Fruit fly (Drosophila melanogaster): ENCODE results near the gene CG9154.

DNA sequence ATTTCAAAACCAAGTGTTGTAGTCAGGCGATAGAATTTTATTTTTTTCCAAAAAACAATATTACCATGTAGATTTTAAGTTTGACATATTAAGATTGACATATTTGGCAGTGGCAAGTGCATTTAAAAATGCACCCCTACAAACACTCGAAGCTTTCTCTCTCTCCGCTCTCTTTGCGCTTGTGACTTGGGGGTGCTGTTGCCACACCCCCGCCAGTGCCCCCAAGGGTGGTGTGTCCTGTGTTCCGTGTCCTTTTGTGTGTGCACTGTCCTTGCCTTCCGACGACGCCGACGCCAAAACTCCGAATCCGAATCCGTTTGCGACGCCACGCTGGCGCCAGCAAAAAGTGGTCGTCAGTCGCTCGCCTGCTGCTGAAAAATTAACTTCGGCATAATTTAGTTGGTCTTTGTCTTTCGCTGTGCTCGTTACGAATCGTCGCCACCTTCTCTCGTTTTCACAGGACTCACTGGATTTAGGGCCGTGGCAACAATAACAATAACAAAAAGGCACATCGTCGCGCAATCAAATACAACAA is 38.9 kb upstream of the CG9154 start:
- TF ChIP-seq CG34367 (tag; optimal IDR thresholded peaks at IDR 0.05) (no peak), EcR (GFP tag; optimal IDR thresholded peaks at IDR 0.05) (no peak), gl (tag; optimal IDR thresholded peaks at IDR 0.05) (no peak), CG14655 (GFP tag; optimal IDR thresholded peaks at IDR 0.05) (no peak), fd96Ca (GFP tag; IDR thresholded peaks at IDR 0.05) (no peak), CG8159 (tag; optimal IDR thresholded peaks at IDR 0.05) (no peak), Snoo (tag; optimal IDR thresholded peaks at IDR 0.05) (no peak), Ets98B (GFP tag; IDR thresholded peaks at IDR 0.05) (no peak), CG15710 (tag; optimal IDR thresholded peaks at IDR 0.05) (no peak), CG12605 (GFP tag; IDR thresholded peaks at IDR 0.05) (no peak), CG17806 (tag; optimal IDR thresholded peaks at IDR 0.05) (no peak), D1 (tag; optimal IDR thresholded peaks at IDR 0.05) (no peak)
